Worm (Caenorhabditis elegans) whole organism, mixed stage, embryonic: ENCODE data around the gene F37C4.5.

Experiments used
- ceh-43 ChIP-seq: fragments of 200-800 bp; sonication (Bioruptor generic); optimal IDR thresholded peaks from 2 replicates; lab custom pipeline; 2018; ENCODE audit warnings: mild to moderate bottlenecking, missing genetic modification characterization, moderate library complexity, missing compliant biosample characterization
- ces-1 ChIP-seq: fragments of 150-350 bp; optimal IDR thresholded peaks from 2 replicates; lab custom pipeline; 2014; ENCODE audit warnings: missing biosample characterization, missing genetic modification reagents, missing genetic modification characterization
- drap-1 ChIP-seq: fragments of 200-800 bp; sonication (Bioruptor generic); optimal IDR thresholded peaks from 3 replicates; lab custom pipeline; 2018; ENCODE audit warnings: mild to moderate bottlenecking, missing genetic modification characterization, missing compliant biosample characterization
- elt-1 ChIP-seq: sonication (generic microtip); optimal IDR thresholded peaks from 2 replicates; lab custom pipeline; 2017; ENCODE audit warnings: missing genetic modification characterization, mild to moderate bottlenecking, missing compliant biosample characterization, antibody characterized with exemption, moderate library complexity, borderline replicate concordance; ENCODE audit not compliant: insufficient read depth
- elt-3 ChIP-seq: fragments of 150-350 bp; optimal IDR thresholded peaks from 2 replicates; lab custom pipeline; 2014; ENCODE audit warnings: missing biosample characterization, missing genetic modification characterization
- lsy-2 ChIP-seq: fragments of 150-350 bp; optimal IDR thresholded peaks from 2 replicates; lab custom pipeline; 2014; ENCODE audit warnings: missing biosample characterization, missing genetic modification characterization
- mab-5 ChIP-seq: fragments of 150-350 bp; optimal IDR thresholded peaks from 2 replicates; lab custom pipeline; 2014; ENCODE audit warnings: missing biosample characterization, missing genetic modification characterization
- mep-1 ChIP-seq: fragments of 150-350 bp; optimal IDR thresholded peaks from 2 replicates; lab custom pipeline; 2017; ENCODE audit warnings: missing biosample characterization, missing genetic modification reagents, missing genetic modification characterization, inconsistent platforms
- nhr-237 ChIP-seq: fragments of 150-350 bp; optimal IDR thresholded peaks from 2 replicates; lab custom pipeline; 2014; ENCODE audit warnings: missing biosample characterization, missing genetic modification characterization
- sem-2 ChIP-seq: fragments of 200-800 bp; sonication (Bioruptor generic); optimal IDR thresholded peaks from 2 replicates; lab custom pipeline; 2018; ENCODE audit warnings: mild to moderate bottlenecking, missing genetic modification characterization, missing compliant biosample characterization
- sptf-1 ChIP-seq: sonication (generic microtip); optimal IDR thresholded peaks from 2 replicates; lab custom pipeline; 2017; ENCODE audit warnings: mild to moderate bottlenecking, missing genetic modification characterization, moderate library complexity, missing compliant biosample characterization
- tbx-8 ChIP-seq: fragments of 200-800 bp; sonication (Bioruptor generic); optimal IDR thresholded peaks from 2 replicates; lab custom pipeline; 2018; ENCODE audit warnings: mild to moderate bottlenecking, missing genetic modification characterization, moderate library complexity, missing compliant biosample characterization
- unc-39 ChIP-seq: fragments of 150-350 bp; optimal IDR thresholded peaks from 2 replicates; lab custom pipeline; 2014; ENCODE audit warnings: missing biosample characterization, missing genetic modification characterization
- unc-62 ChIP-seq: fragments of 150-350 bp; optimal IDR thresholded peaks from 2 replicates; lab custom pipeline; 2014; ENCODE audit warnings: missing biosample characterization, missing genetic modification reagents, missing genetic modification characterization

- TF ChIP-seq tbx-8 (GFP tag; lab: Kevin White, UChicago) (no peak), sptf-1 (no peak), unc-39 (tag; lab: Kevin White, UChicago) (no peak), nhr-237 (tag; lab: Kevin White, UChicago) (no peak), ceh-43 (GFP tag; lab: Kevin White, UChicago) (no peak), mab-5 (no peak), drap-1 (GFP tag; lab: Kevin White, UChicago) (no peak), elt-1 (tag; lab: Kevin White, UChicago) (no peak), elt-3 (tag; lab: Kevin White, UChicago) (no peak), unc-62 (no peak), lsy-2 (tag; lab: Kevin White, UChicago) (no peak), sem-2 (no peak), mep-1 (tag; lab: Kevin White, UChicago) (no peak), ces-1 (GFP tag; lab: Kevin White, UChicago) (peak; percentile 59)
Measured at ce11 chrIV:3841607-3842006, 32.0 kb downstream of the F37C4.5 start.
